Worm (Caenorhabditis elegans): Measurements from ENCODE around the gene Y43C5B.2.

DNA sequence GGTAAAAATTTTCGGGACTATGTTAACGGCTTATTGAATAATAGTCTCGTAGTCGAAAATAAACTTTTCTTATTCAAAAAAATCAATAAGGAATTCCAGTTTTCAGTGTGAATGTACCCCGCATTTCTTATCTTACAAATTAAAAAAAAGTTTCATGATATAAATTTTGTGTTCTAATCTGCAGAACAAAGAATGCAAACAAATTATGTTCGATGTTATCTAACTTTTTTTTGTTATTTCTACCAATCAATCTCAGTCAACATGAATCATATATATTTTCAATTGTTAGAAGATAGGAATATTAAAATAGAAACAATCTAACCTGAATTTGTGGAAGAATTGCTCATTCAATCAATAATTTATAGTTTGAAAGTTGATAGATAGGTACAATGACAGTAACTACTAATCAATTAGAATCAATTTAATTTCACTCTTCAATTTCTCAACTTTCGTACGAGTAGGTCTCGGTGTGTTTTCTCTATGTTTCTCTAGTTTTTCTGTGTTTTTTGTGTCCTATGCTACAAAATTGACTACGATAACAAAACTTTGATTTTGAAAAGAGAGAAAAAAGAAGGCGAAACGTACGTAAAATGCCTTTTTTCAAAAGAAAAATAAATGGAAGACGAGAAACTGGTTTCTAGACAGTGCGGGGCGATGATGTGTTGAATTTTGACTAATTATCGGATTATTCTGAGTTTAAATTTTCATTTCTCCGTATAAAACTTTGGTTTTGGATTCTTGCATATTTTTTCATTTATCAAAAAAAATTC, 2.1 kb downstream of the Y43C5B.2 start, which contains the start of the genes unc-43 and Y43C5B.3:
- TF ChIP-seq pqm-1 (tag; optimal IDR thresholded peaks at IDR 0.05) (no peak), sox-4 (tag; optimal IDR thresholded peaks at IDR 0.05) (no peak), ama-1 (optimal IDR thresholded peaks at IDR 0.05) (no peak), ets-4 (tag; optimal IDR thresholded peaks at IDR 0.05) (no peak), unc-86 (tag; optimal IDR thresholded peaks at IDR 0.05) (no peak), nhr-232 (tag; optimal IDR thresholded peaks at IDR 0.05) (no peak), gmeb-2 (tag; optimal IDR thresholded peaks at IDR 0.05) (no peak), elt-4 (tag; optimal IDR thresholded peaks at IDR 0.05) (no peak), eyg-1 (tag; optimal IDR thresholded peaks at IDR 0.05) (no peak)

All from whole organism, late embryonic.